Worm (Caenorhabditis elegans): Measurements from ENCODE around the gene twk-43.

ce11 chrV:13375861-13376260 is 29.8 kb downstream of the twk-43 start:
- TF ChIP-seq hlh-30 (tag; optimal IDR thresholded peaks at IDR 0.05; ENCODE audit: insufficient read depth) (no peak), hlh-15 (tag; optimal IDR thresholded peaks at IDR 0.05) (no peak), C08G9.2 (tag; optimal IDR thresholded peaks at IDR 0.05) (no peak), hlh-13 (GFP tag; optimal IDR thresholded peaks at IDR 0.05) (no peak), C38D4.7 (GFP tag; optimal IDR thresholded peaks at IDR 0.05) (no peak), gmeb-2 (tag; optimal IDR thresholded peaks at IDR 0.05) (no peak), nhr-232 (tag; optimal IDR thresholded peaks at IDR 0.05) (no peak), sdc-2 (tag; optimal IDR thresholded peaks at IDR 0.05) (no peak), ceh-30 (tag; optimal IDR thresholded peaks at IDR 0.05) (no peak), pha-4 (tag; optimal IDR thresholded peaks at IDR 0.05) (no peak), T23F11.4 (GFP tag; optimal IDR thresholded peaks at IDR 0.05) (no peak), ceh-45 (GFP tag; IDR thresholded peaks at IDR 0.05) (no peak), ets-4 (tag; optimal IDR thresholded peaks at IDR 0.05) (no peak)

Measured in whole organism, late embryonic.